Fruit fly (Drosophila melanogaster): ENCODE data around the gene bdwf.

Gene bdwf

dm6 chr3R:16996059-16996959 lies 46.6 kb downstream of the bdwf start, which contains the start of the genes EMC2A and CG3534 (continued):
- no peak for TF ChIP-seq CG13296 (GFP tag; optimal IDR thresholded peaks at IDR 0.05)
- TF ChIP-seq toy (GFP tag; IDR thresholded peaks at IDR 0.05), result no peak
- no peak for TF ChIP-seq CG6254 (GFP tag; optimal IDR thresholded peaks at IDR 0.05)
- TF ChIP-seq NC2β (GFP tag; optimal IDR thresholded peaks at IDR 0.05), result no peak
- no peak for TF ChIP-seq CG6813 (GFP tag; optimal IDR thresholded peaks at IDR 0.05)
- no peak for TF ChIP-seq CG3281 (GFP tag; optimal IDR thresholded peaks at IDR 0.05)
- TF ChIP-seq scrt (GFP tag; optimal IDR thresholded peaks at IDR 0.05), result no peak
- TF ChIP-seq CG2889 (GFP tag; IDR thresholded peaks at IDR 0.05), result no peak
- TF ChIP-seq bigmax (GFP tag; optimal IDR thresholded peaks at IDR 0.05), result no peak
- no peak for TF ChIP-seq Spps (tag; optimal IDR thresholded peaks at IDR 0.05)
- TF ChIP-seq gce (GFP tag; IDR thresholded peaks at IDR 0.05), result no peak
- no peak for TF ChIP-seq ro (GFP tag; IDR thresholded peaks at IDR 0.05)
- TF ChIP-seq CG15011 (GFP tag; optimal IDR thresholded peaks at IDR 0.05), result no peak
- peak in 1 of 2 experiments; percentile 56 for TF ChIP-seq Eip74EF (GFP tag; optimal IDR thresholded peaks at IDR 0.05)
- TF ChIP-seq CG14050 (GFP tag; IDR thresholded peaks at IDR 0.05), result no peak
- no peak for TF ChIP-seq oc (tag; optimal IDR thresholded peaks at IDR 0.05)
- no peak for TF ChIP-seq Med (GFP tag)
- peak; percentile 4 for TF ChIP-seq pum (GFP tag; optimal IDR thresholded peaks at IDR 0.05)
- no peak for TF ChIP-seq CG12071 (GFP tag; optimal IDR thresholded peaks at IDR 0.05)
- no peak for TF ChIP-seq Lpt (GFP tag; optimal IDR thresholded peaks at IDR 0.05)
- no peak for TF ChIP-seq CG8765 (GFP tag; IDR thresholded peaks at IDR 0.05)
- TF ChIP-seq salm (tag; optimal IDR thresholded peaks at IDR 0.05), result no peak
- TF ChIP-seq lov (optimal IDR thresholded peaks at IDR 0.05), result no peak
- no peak for TF ChIP-seq lov (GFP tag; IDR thresholded peaks at IDR 0.05)
- no peak for TF ChIP-seq CG18764 (GFP tag; optimal IDR thresholded peaks at IDR 0.05)
- no peak for TF ChIP-seq HLH3B (GFP tag; IDR thresholded peaks at IDR 0.05)
- TF ChIP-seq ftz-f1 (GFP tag; optimal IDR thresholded peaks at IDR 0.05), result no peak
- no peak for TF ChIP-seq tin (GFP tag; optimal IDR thresholded peaks at IDR 0.05)
- TF ChIP-seq CG1792 (GFP tag; optimal IDR thresholded peaks at IDR 0.05), result no peak
- TF ChIP-seq D19B (GFP tag; optimal IDR thresholded peaks at IDR 0.05), result no peak
- no peak for TF ChIP-seq otp (GFP tag; IDR thresholded peaks at IDR 0.05)
- TF ChIP-seq CG11093 (GFP tag; IDR thresholded peaks at IDR 0.05), result no peak
- TF ChIP-seq Doc2 (GFP tag; IDR thresholded peaks at IDR 0.05), result no peak
- peak; percentile 51 for TF ChIP-seq CG17829 (tag; optimal IDR thresholded peaks at IDR 0.05)
- peak; percentile 69 for TF ChIP-seq CG9797 (GFP tag; optimal IDR thresholded peaks at IDR 0.05)
- TF ChIP-seq Sox100B (GFP tag; optimal IDR thresholded peaks at IDR 0.05), result no peak
- no peak for TF ChIP-seq HHEX (GFP tag; optimal IDR thresholded peaks at IDR 0.05)
- no peak; the same call in 2 of the 3 replicates for TF ChIP-seq CG14860 (GFP tag; IDR thresholded peaks at IDR 0.05; ENCODE audit: partially characterized antibody)
- no peak for TF ChIP-seq CG1233 (GFP tag; optimal IDR thresholded peaks at IDR 0.05)
- TF ChIP-seq grn (GFP tag; optimal IDR thresholded peaks at IDR 0.05), result peak; percentile 12
- TF ChIP-seq rib (GFP tag; IDR thresholded peaks at IDR 0.05), result no peak
- no peak for TF ChIP-seq CG6854 (GFP tag; optimal IDR thresholded peaks at IDR 0.05)
- no peak for TF ChIP-seq slou (GFP tag; optimal IDR thresholded peaks at IDR 0.05)
- no peak for TF ChIP-seq hb (GFP tag; IDR thresholded peaks at IDR 0.05; ENCODE audit: partially characterized antibody)
- peak; percentile 37 for TF ChIP-seq Myb (GFP tag; optimal IDR thresholded peaks at IDR 0.05)
- no peak for TF ChIP-seq eyg (GFP tag; optimal IDR thresholded peaks at IDR 0.05)
- TF ChIP-seq cato (GFP tag; optimal IDR thresholded peaks at IDR 0.05; ENCODE audit: borderline replicate concordance), result no peak
- TF ChIP-seq Six4 (GFP tag; optimal IDR thresholded peaks at IDR 0.05), result peak; percentile 24
- TF ChIP-seq CG7839 (tag; optimal IDR thresholded peaks at IDR 0.05), result peak; percentile 54
